Fruit fly (Drosophila melanogaster): Measurements from ENCODE around the gene BG642312.

The BG642312 gene

dm6 chr3L:6254427-6255105 is 21.4 kb upstream of the BG642312 start:
- no peak for TF ChIP-seq CG8478 (optimal IDR thresholded peaks at IDR 0.05)

dm6 chr3L:6253730-6254129 is 20.5 kb upstream of the BG642312 start:
- TF ChIP-seq CTCF (optimal IDR thresholded peaks at IDR 0.05) (no peak), CG8478 (optimal IDR thresholded peaks at IDR 0.05) (no peak)

- no peak for TF ChIP-seq CG8478 (optimal IDR thresholded peaks at IDR 0.05)
- TF ChIP-seq CTCF (optimal IDR thresholded peaks at IDR 0.05), result no peak
These were observed 16.2 kb upstream of the BG642312 start for dm6 chr3L:6249178-6250078.

- TF ChIP-seq CG8478 (optimal IDR thresholded peaks at IDR 0.05) (no peak), CTCF (optimal IDR thresholded peaks at IDR 0.05) (no peak)
These were observed 12.5 kb upstream of the BG642312 start, which contains the start of gene Mdr65 for dm6 chr3L:6245646-6246045. Gene Mdr65 (minus strand): TSS chr3L:6245746.

dm6 chr3L:6239968-6240367 is 6.8 kb upstream of the BG642312 start, which contains the start of gene CG10226:
Gene CG10226 (minus strand): TSS chr3L:6240068.
- TF ChIP-seq CG8478 (optimal IDR thresholded peaks at IDR 0.05), result no peak

- no peak for TF ChIP-seq CTCF (optimal IDR thresholded peaks at IDR 0.05)
- no peak for TF ChIP-seq CG8478 (optimal IDR thresholded peaks at IDR 0.05)
These were observed 854 bp upstream of the BG642312 start, which contains the start of gene CG42714 for dm6 chr3L:6234035-6234434. Gene CG42714 (minus strand): TSS chr3L:6234056.

- TF ChIP-seq CTCF (optimal IDR thresholded peaks at IDR 0.05), result no peak
- no peak for TF ChIP-seq CG8478 (optimal IDR thresholded peaks at IDR 0.05)
These were observed 920 bp downstream of the BG642312 start, which contains the start of gene CG13299 for dm6 chr3L:6232261-6232660. Gene CG13299 (minus strand): TSS chr3L:6232361.

- TF ChIP-seq CG8478 (optimal IDR thresholded peaks at IDR 0.05), result no peak
- TF ChIP-seq CTCF (optimal IDR thresholded peaks at IDR 0.05), result no peak
These were observed 13.0 kb downstream of the BG642312 start, which contains the start of gene CG33946 for dm6 chr3L:6220187-6220586. Gene CG33946 (plus strand): TSS chr3L:6220578.

- no peak for TF ChIP-seq CG8478 (optimal IDR thresholded peaks at IDR 0.05)
These were observed 14.5 kb downstream of the BG642312 start for dm6 chr3L:6218517-6219155.

- peak in 1 of 2 experiments; percentile 11 for TF ChIP-seq CTCF (optimal IDR thresholded peaks at IDR 0.05)
- no peak for TF ChIP-seq CG8478 (optimal IDR thresholded peaks at IDR 0.05)
These were observed 15.4 kb downstream of the BG642312 start, which contains the start of gene LanA for dm6 chr3L:6217806-6218205. Gene LanA (minus strand): TSS chr3L:6218022.

- TF ChIP-seq CG8478 (optimal IDR thresholded peaks at IDR 0.05), result no peak
- TF ChIP-seq CTCF (optimal IDR thresholded peaks at IDR 0.05), result no peak
These were observed 16.0 kb downstream of the BG642312 start for dm6 chr3L:6217212-6217611.

- TF ChIP-seq CTCF (optimal IDR thresholded peaks at IDR 0.05), result no peak
- no peak for TF ChIP-seq CG8478 (optimal IDR thresholded peaks at IDR 0.05)
These were observed 16.4 kb downstream of the BG642312 start for dm6 chr3L:6216787-6217078.

- TF ChIP-seq CTCF (optimal IDR thresholded peaks at IDR 0.05) (no peak), CG8478 (optimal IDR thresholded peaks at IDR 0.05) (no peak)
These were observed 17.0 kb downstream of the BG642312 start for dm6 chr3L:6215976-6216786.

dm6 chr3L:6200173-6200572 is 33.0 kb downstream of the BG642312 start, which contains the start of gene CG8219:
Gene CG8219 (plus strand): TSS chr3L:6200473.
- TF ChIP-seq CG8478 (optimal IDR thresholded peaks at IDR 0.05) (no peak), CTCF (optimal IDR thresholded peaks at IDR 0.05) (no peak)
